Worm (Caenorhabditis elegans) whole organism, L4 larva: ENCODE data around the gene F43C1.7.

Experiments
- T20F7.1 ChIP-seq: fragments of 200-800 bp; sonication (Bioruptor generic); optimal IDR thresholded peaks from 2 replicates; lab custom pipeline; 2018; ENCODE audit warnings: mild to moderate bottlenecking, missing genetic modification characterization, missing compliant biosample characterization
- T26A8.4 ChIP-seq: fragments of 200-800 bp; sonication (Bioruptor generic); IDR thresholded peaks from 2 replicates; pipeline ENCODE4 v1.3.6; 2022; ENCODE audit warnings: missing genetic modification characterization, missing compliant biosample characterization
- aha-1 ChIP-seq: fragments of 150-350 bp; peaks from one replicate; lab custom pipeline; 2014; ENCODE audit warnings: missing biosample characterization, missing genetic modification characterization
- ama-1 ChIP-seq: fragments of 150-350 bp; optimal IDR thresholded peaks from 2 replicates; lab custom pipeline; 2014; ENCODE audit warnings: inconsistent platforms, mixed read lengths
- ceh-28 ChIP-seq: fragments of 150-350 bp; optimal IDR thresholded peaks from 2 replicates; lab custom pipeline; 2014; ENCODE audit warnings: missing biosample characterization, missing genetic modification reagents, missing genetic modification characterization
- dve-1 ChIP-seq: sonication (generic microtip); optimal IDR thresholded peaks from 2 replicates; lab custom pipeline; 2017; ENCODE audit warnings: antibody characterized with exemption, mild to moderate bottlenecking, missing genetic modification characterization, missing compliant biosample characterization; ENCODE audit not compliant: insufficient read depth
- lin-39 ChIP-seq: fragments of 150-350 bp; optimal IDR thresholded peaks from 2 replicates; lab custom pipeline; 2014; ENCODE audit warnings: missing biosample characterization, missing genetic modification reagents, missing genetic modification characterization
- nhr-237 ChIP-seq: sonication (generic microtip); optimal IDR thresholded peaks from 2 replicates; lab custom pipeline; 2017; ENCODE audit warnings: missing biosample characterization, missing genetic modification characterization
- nhr-77 ChIP-seq: fragments of 150-350 bp; optimal IDR thresholded peaks from 2 replicates; lab custom pipeline; 2014; ENCODE audit warnings: missing biosample characterization, missing genetic modification characterization
- snpc-4 ChIP-seq: fragments of 150-350 bp; optimal IDR thresholded peaks from 2 replicates; lab custom pipeline; 2014; ENCODE audit warnings: missing biosample characterization, missing genetic modification characterization
- ztf-7 ChIP-seq: fragments of 150-350 bp; optimal IDR thresholded peaks from 2 replicates; lab custom pipeline; 2014; ENCODE audit warnings: missing biosample characterization, missing genetic modification characterization

DNA sequence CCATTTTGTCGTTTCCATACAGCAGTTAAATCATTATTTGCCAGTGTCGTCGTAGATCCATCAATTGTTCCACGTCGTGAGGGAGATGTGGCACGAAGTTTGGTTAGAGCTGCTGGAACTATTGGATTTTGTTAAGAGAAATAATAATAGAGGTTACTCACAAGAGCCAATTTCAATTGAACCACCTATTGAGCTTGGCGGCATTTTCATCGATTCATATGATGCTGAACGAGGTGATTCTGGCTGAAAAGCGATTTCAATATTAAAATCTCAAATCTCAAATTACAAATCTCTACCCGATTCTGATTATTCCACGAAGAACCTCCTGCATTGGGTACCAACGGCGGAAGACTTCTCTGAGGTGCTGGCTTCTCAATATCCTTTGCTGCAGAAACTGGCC lies 15.5 kb upstream of the F43C1.7 start:
- no peak for TF ChIP-seq lin-39 (tag; lab: Kevin White, UChicago)
- TF ChIP-seq aha-1 (tag; lab: Kevin White, UChicago): peak; percentile 95
- TF ChIP-seq ama-1 (lab: Kevin White, UChicago): no peak
- TF ChIP-seq ztf-7 (tag; lab: Kevin White, UChicago): no peak
- TF ChIP-seq nhr-237: no peak
- TF ChIP-seq nhr-77 (tag; lab: Kevin White, UChicago): no peak
- no peak for TF ChIP-seq ceh-28
- TF ChIP-seq T20F7.1: no peak
- no peak for TF ChIP-seq snpc-4 (tag; lab: Kevin White, UChicago)
- TF ChIP-seq T26A8.4 (GFP tag; lab: Robert Waterston, UW): no peak
- no peak for TF ChIP-seq dve-1 (tag; lab: Kevin White, UChicago)
